Worm (Caenorhabditis elegans): Measurements from ENCODE around the gene Y62E10A.23.

The Y62E10A.23 gene

ce11 chrIV:13386043-13386442 is at the start of gene Y62E10A.23, which contains the start of the genes Y62E10A.20 and mdt-9 (continued):
- TF ChIP-seq sdc-2 (tag; optimal IDR thresholded peaks at IDR 0.05): no peak
- TF ChIP-seq ceh-9 (tag; optimal IDR thresholded peaks at IDR 0.05): no peak
- TF ChIP-seq rnt-1 (tag; optimal IDR thresholded peaks at IDR 0.05): peak; percentile 45
- TF ChIP-seq fax-1 (tag; optimal IDR thresholded peaks at IDR 0.05): peak; percentile 91
- TF ChIP-seq T23F11.4 (GFP tag; optimal IDR thresholded peaks at IDR 0.05): peak; percentile 66
- no peak for TF ChIP-seq hlh-13 (GFP tag; optimal IDR thresholded peaks at IDR 0.05)
- TF ChIP-seq F13H6.1 (tag; optimal IDR thresholded peaks at IDR 0.05): peak; percentile 28
- TF ChIP-seq hlh-8 (tag; optimal IDR thresholded peaks at IDR 0.05): peak; percentile 60
- 0 out of 2 replicates have a peak, but pooled peaks have one; percentile 52 for TF ChIP-seq ceh-45 (GFP tag; IDR thresholded peaks at IDR 0.05)
- no peak for TF ChIP-seq lim-6 (tag; optimal IDR thresholded peaks at IDR 0.05)
- no peak for TF ChIP-seq fkh-10 (GFP tag; optimal IDR thresholded peaks at IDR 0.05)
- TF ChIP-seq ceh-2 (tag; optimal IDR thresholded peaks at IDR 0.05): peak; percentile 39
- peak; percentile 52 for TF ChIP-seq K02D7.2 (tag; optimal IDR thresholded peaks at IDR 0.05)
- TF ChIP-seq ceh-34 (tag; optimal IDR thresholded peaks at IDR 0.05): peak; percentile 67
- TF ChIP-seq che-1 (tag; optimal IDR thresholded peaks at IDR 0.05): peak; percentile 42
- no peak for TF ChIP-seq pag-3 (tag; optimal IDR thresholded peaks at IDR 0.05; ENCODE audit: borderline replicate concordance)

ce11 chrIV:13342555-13342954 is 43.6 kb upstream of the Y62E10A.23 start, which contains the start of gene W02A2.5:
W02A2.5 (plus strand) TSS chrIV:13342855.
- TF ChIP-seq gmeb-2 (tag; optimal IDR thresholded peaks at IDR 0.05) (no peak), tbx-7 (tag; optimal IDR thresholded peaks at IDR 0.05) (no peak), ceh-45 (GFP tag; IDR thresholded peaks at IDR 0.05) (no peak), ceh-22 (tag; optimal IDR thresholded peaks at IDR 0.05) (no peak), Y22D7AL.16 (tag; optimal IDR thresholded peaks at IDR 0.05) (no peak), npax-4 (tag; optimal IDR thresholded peaks at IDR 0.05) (no peak), dmd-4 (tag; optimal IDR thresholded peaks at IDR 0.05; ENCODE audit: borderline replicate concordance) (no peak), ttx-3 (tag; optimal IDR thresholded peaks at IDR 0.05) (no peak), ama-1 (optimal IDR thresholded peaks at IDR 0.05) (no peak), hlh-15 (tag; optimal IDR thresholded peaks at IDR 0.05) (no peak), elt-4 (tag; optimal IDR thresholded peaks at IDR 0.05) (no peak), tbx-2 (tag; optimal IDR thresholded peaks at IDR 0.05) (no peak), pax-1 (tag; optimal IDR thresholded peaks at IDR 0.05) (no peak), C38D4.7 (GFP tag; optimal IDR thresholded peaks at IDR 0.05) (no peak), ceh-18 (tag; optimal IDR thresholded peaks at IDR 0.05) (no peak), T23F11.4 (GFP tag; optimal IDR thresholded peaks at IDR 0.05) (no peak)

DNA sequence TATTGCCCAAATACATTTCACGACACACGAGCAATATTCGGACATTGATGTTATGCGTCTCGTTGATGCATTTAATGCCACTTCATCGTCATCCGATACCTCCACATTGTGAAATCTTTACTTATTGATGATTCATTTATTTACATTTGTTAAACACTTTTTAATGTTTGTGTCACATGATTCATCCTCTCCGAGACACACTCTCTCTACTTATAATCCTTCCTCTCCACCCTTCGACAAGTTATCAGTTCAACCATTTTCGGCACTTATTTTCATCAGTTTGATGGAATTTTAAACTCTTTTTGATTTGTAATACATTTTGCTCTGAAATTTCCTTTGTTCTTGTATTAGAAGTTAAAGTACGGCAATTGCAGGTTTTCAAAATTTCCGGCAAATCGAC is 40.0 kb upstream of the Y62E10A.23 start:
- TF ChIP-seq mec-3 (tag; optimal IDR thresholded peaks at IDR 0.05; ENCODE audit: borderline replicate concordance) (no peak), hlh-13 (GFP tag; optimal IDR thresholded peaks at IDR 0.05) (no peak), sdc-2 (tag; optimal IDR thresholded peaks at IDR 0.05) (no peak), ceh-34 (tag; optimal IDR thresholded peaks at IDR 0.05) (no peak), gmeb-2 (tag; optimal IDR thresholded peaks at IDR 0.05) (no peak), dve-1 (tag; optimal IDR thresholded peaks at IDR 0.05) (no peak), ceh-24 (tag; optimal IDR thresholded peaks at IDR 0.05) (no peak), elt-4 (tag; optimal IDR thresholded peaks at IDR 0.05) (no peak)

DNA sequence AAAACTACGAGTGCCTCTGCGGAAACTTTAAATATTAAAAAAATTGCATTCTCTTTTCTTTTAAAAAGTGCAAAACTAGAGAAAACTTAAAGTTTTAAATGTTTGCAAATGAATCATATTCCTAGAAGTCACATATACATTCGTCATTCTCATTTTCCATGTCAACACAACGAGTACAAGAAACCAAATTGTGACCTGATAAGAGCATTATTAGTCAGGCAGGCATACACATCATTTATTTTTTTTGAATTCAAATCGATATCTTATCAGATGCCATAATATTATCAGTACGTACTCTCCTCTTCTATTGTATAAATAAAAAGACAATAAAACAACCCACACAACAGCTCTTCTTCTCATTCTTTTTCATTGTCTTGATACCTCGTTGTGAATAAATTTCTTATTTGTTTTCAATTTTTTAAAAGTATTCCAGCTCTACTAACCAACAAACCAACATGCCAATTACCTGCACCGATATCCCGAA is 38.9 kb upstream of the Y62E10A.23 start, which contains the start of gene W02A2.9:
Gene W02A2.9 (plus strand): TSS at position 434 of the 484 bp plus-strand sequence.
- TF ChIP-seq pha-4 (tag; optimal IDR thresholded peaks at IDR 0.05) (no peak), elt-2 (tag; optimal IDR thresholded peaks at IDR 0.05) (peak; percentile 95), npax-4 (tag; optimal IDR thresholded peaks at IDR 0.05) (no peak), nfya-1 (tag; optimal IDR thresholded peaks at IDR 0.05) (no peak), K02D7.2 (tag; optimal IDR thresholded peaks at IDR 0.05) (no peak), pqm-1 (tag; optimal IDR thresholded peaks at IDR 0.05) (no peak), ttx-3 (tag; optimal IDR thresholded peaks at IDR 0.05) (no peak)
